Fruit fly (Drosophila melanogaster): ENCODE measurements around the gene Lkr.

Gene Lkr

DNA sequence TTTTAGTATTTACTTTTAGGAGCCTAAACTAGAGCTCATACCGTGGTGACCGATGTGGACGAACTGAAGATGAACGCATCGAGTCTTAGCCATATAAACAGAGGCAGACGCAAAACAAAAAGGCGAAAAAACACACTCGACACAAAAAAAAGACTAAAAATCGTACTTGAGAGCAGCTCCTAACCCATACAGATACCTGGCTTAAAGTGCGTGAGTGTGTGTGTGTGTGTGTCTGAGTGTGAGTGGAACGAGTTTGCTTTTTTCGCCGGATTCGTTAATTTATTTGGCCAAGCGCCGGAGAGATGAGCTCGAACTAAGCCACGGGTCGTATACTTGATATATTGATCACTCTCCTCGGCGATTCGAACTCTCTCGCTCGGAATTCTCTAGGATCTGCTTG lies 21.9 kb upstream of the Lkr start, which contains the start of gene frm (continued):
- TF ChIP-seq H15 (GFP tag; IDR thresholded peaks at IDR 0.05) (no peak), vvl (GFP tag; IDR thresholded peaks at IDR 0.05) (0 out of 2 replicates have a peak, but pooled peaks have one; percentile 31), HLH3B (GFP tag; IDR thresholded peaks at IDR 0.05) (no peak), z (GFP tag; IDR thresholded peaks at IDR 0.05) (peak; percentile 83), CG10209 (GFP tag; optimal IDR thresholded peaks at IDR 0.05) (no peak), Med (GFP tag) (peak; percentile 44)

DNA sequence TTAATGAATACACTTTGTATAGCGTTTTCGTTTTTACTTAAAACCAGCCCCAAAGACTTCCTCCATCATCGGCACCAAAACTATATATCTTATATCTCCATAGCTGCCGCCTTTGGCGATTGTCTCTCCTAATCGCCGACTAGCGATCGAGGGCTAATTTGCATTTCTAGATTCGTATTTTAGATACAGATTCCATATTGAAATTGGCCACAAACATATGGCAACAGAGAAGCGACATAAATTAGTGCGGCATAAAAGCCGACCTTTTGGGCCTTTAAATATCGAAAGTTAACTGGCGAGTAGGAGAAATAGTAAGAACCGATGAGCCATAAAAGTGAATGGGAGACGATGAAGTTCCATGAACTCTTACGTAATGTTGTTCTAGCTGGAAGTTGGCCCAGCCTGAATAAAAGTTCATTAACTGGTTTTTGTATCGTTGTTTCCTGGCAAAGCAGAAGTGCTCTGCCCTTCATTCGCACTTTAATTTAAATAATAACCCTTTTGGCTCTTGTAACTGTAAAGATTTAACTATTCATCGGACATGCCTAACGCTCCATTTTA lies 19.5 kb upstream of the Lkr start:
- 0 out of 4 replicates have a peak, but pooled peaks have one; percentile 22 for TF ChIP-seq chinmo (GFP tag; IDR thresholded peaks at IDR 0.05; ENCODE audit: partially characterized antibody)
- TF ChIP-seq abd-A (tag; optimal IDR thresholded peaks at IDR 0.05), result peak; percentile 50
- TF ChIP-seq CoRest (tag; optimal IDR thresholded peaks at IDR 0.05), result no peak
- TF ChIP-seq Blimp-1 (GFP tag; optimal IDR thresholded peaks at IDR 0.05), result peak; percentile 93
- TF ChIP-seq CG12104 (GFP tag; optimal IDR thresholded peaks at IDR 0.05), result no peak
- TF ChIP-seq grn (GFP tag; optimal IDR thresholded peaks at IDR 0.05), result peak; percentile 68
- no peak for TF ChIP-seq CG15479 (GFP tag; optimal IDR thresholded peaks at IDR 0.05)
- TF ChIP-seq CG12769 (tag; optimal IDR thresholded peaks at IDR 0.05), result peak; percentile 34
- TF ChIP-seq CG13894 (tag; optimal IDR thresholded peaks at IDR 0.05), result peak; percentile 91
- no peak for TF ChIP-seq h (optimal IDR thresholded peaks at IDR 0.05)
- no peak for TF ChIP-seq cad (GFP tag; optimal IDR thresholded peaks at IDR 0.05)
- peak; percentile 31 for TF ChIP-seq CG15269 (tag; optimal IDR thresholded peaks at IDR 0.05)
- peak; percentile 47 for TF ChIP-seq Ets65A (GFP tag)
- TF ChIP-seq Pdp1 (GFP tag; optimal IDR thresholded peaks at IDR 0.05), result peak in 1 of 2 experiments; percentile 67
- TF ChIP-seq Med (GFP tag), result peak; percentile 30

- TF ChIP-seq CG15601 (tag; optimal IDR thresholded peaks at IDR 0.05), result no peak
- TF ChIP-seq B-H2 (GFP tag; optimal IDR thresholded peaks at IDR 0.05), result no peak
- TF ChIP-seq Hr39 (optimal IDR thresholded peaks at IDR 0.05), result peak; percentile 16
- TF ChIP-seq sens (GFP tag), result peak; percentile 16
- no peak for TF ChIP-seq CG8944 (GFP tag; optimal IDR thresholded peaks at IDR 0.05)
- 0 out of 3 replicates have a peak, but pooled peaks have one; percentile 32 for TF ChIP-seq Dbx (GFP tag; IDR thresholded peaks at IDR 0.05)
- TF ChIP-seq onecut (GFP tag; IDR thresholded peaks at IDR 0.05), result no peak
Measured at dm6 chr3L:5542772-5543371, 13.7 kb upstream of the Lkr start.

DNA sequence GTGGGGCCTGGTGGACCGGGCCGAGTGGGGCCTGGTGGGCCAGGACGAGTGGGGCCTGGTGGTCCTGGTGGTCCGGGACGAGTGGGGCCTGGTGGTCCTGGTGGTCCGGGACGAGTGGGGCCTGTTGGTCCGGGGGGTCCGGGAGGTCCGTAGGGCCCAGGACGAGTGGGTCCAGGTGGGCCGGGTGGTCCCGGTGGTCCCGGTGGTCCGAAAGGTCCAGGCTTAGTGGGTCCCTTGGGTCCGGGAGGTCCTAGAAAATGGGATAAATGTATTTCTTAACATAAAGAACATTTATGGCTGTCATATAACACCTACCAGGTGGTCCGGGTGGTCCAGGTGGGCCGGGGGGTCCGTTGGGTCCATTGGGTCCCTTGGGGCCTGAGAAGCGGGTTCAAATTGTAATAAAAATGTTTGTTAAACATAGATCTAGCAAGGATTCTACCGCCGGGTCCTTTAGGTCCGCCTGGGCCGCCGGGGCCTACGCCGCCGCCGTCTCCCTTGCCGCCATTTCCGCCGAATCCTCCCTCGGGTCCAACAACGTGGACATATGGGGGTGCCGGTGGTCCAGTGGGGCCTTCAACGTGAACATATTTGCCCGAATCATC lies 11.6 kb upstream of the Lkr start:
- TF ChIP-seq ken (GFP tag; IDR thresholded peaks at IDR 0.05) (0 out of 3 replicates have a peak, but pooled peaks have one; percentile 7), dati (GFP tag; IDR thresholded peaks at IDR 0.05) (no peak), CG12769 (tag; optimal IDR thresholded peaks at IDR 0.05) (peak; percentile 5), sr (GFP tag; IDR thresholded peaks at IDR 0.05) (0 out of 3 replicates have a peak, but pooled peaks have one; percentile 2), Ets65A (GFP tag) (peak; percentile 1), CG3726 (GFP tag; IDR thresholded peaks at IDR 0.05) (0 out of 3 replicates have a peak, but pooled peaks have one; percentile 32), knrl (GFP tag; IDR thresholded peaks at IDR 0.05; ENCODE audit: partially characterized antibody) (0 out of 3 replicates have a peak, but pooled peaks have one; percentile 20), Deaf1 (tag; optimal IDR thresholded peaks at IDR 0.05) (no peak), zen2 (GFP tag; IDR thresholded peaks at IDR 0.05; ENCODE audit: partially characterized antibody) (0 out of 3 replicates have a peak, but pooled peaks have one; percentile 14), CG11456 (GFP tag; IDR thresholded peaks at IDR 0.05) (peak; percentile 8; the same call in 1 of the 3 replicates), vnd (GFP tag; IDR thresholded peaks at IDR 0.05; ENCODE audit: partially characterized antibody) (0 out of 3 replicates have a peak, but pooled peaks have one; percentile 18), Hr39 (optimal IDR thresholded peaks at IDR 0.05) (peak; percentile 91), CG6683 (GFP tag; optimal IDR thresholded peaks at IDR 0.05) (no peak), dysf (GFP tag; IDR thresholded peaks at IDR 0.05) (0 out of 3 replicates have a peak, but pooled peaks have one; percentile 25), Lim3 (GFP tag; IDR thresholded peaks at IDR 0.05) (no peak), Med (GFP tag) (peak; percentile 47), sc (optimal IDR thresholded peaks at IDR 0.05) (no peak), sc (GFP tag; optimal IDR thresholded peaks at IDR 0.05) (no peak)

Data from whole organism, embryonic.